Worm (Caenorhabditis elegans) whole organism, L4/young adult: ENCODE measurements around the gene odc-1.

Experiments
- W03F9.2 ChIP-seq: fragments of 150-350 bp; optimal IDR thresholded peaks from 2 replicates; lab custom pipeline; 2014; ENCODE audit warnings: missing biosample characterization, missing genetic modification characterization
- dao-5 ChIP-seq: sonication (generic microtip); optimal IDR thresholded peaks from 2 replicates; lab custom pipeline; 2016; ENCODE audit warnings: missing genotype, missing genetic modification characterization, moderate library complexity, missing compliant biosample characterization
- him-1 ChIP-seq: sonication (generic microtip); optimal IDR thresholded peaks from 2 replicates; lab custom pipeline; 2016; ENCODE audit warnings: missing genotype, missing genetic modification reagents, missing genetic modification characterization, missing compliant biosample characterization

Gene odc-1

DNA sequence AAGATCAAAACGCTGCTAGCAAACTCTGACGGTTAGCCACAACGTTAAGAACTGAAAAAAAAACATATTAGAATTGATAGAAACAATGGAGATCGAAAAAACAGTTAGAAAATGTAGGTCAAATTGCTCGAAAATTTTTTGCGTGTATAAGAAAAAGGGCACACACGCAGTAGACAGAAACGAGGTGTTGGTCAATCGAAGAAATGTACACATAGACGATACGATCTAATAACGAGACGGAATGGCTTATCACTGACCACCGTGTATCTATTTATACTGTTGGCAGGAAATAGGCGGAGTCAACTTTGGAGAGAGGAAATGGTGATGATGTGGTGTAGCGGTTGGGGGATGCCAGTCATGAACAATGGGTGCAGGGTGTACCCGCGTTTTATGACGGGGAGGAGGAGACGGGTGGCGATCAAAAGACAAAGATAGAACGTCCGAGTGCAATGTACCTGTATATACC, at the start of gene odc-1:
TSS of gene odc-1 (minus strand) at position 51 of the 466 bp plus-strand sequence.
- TF ChIP-seq him-1 (no peak), W03F9.2 (no peak), dao-5 (tag; lab: Kevin White, UChicago) (no peak)

DNA sequence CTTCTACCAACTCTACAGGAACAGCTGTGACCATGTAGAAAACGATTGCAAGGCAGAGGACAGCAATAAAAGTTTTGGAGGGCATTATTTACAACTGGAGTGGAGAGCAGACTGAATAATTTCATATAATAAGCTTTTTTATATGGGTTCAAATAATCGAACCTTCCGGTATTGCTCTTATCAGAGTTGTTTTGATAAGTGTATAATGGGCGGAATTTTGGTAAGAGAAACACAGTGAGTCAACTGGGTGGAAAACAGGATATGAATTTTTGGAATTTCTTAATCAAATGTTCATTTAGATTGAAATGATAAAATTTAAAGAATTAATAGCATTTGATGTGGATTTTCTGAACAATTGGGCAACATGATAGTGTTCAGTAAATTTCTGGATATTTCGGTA, 49.7 kb upstream of the odc-1 start, which contains the start of gene Y57E12B.11:
TSS of gene Y57E12B.11 (minus strand) at position 101 of the 400 bp plus-strand sequence.
- TF ChIP-seq him-1 (no peak), W03F9.2 (no peak)

DNA sequence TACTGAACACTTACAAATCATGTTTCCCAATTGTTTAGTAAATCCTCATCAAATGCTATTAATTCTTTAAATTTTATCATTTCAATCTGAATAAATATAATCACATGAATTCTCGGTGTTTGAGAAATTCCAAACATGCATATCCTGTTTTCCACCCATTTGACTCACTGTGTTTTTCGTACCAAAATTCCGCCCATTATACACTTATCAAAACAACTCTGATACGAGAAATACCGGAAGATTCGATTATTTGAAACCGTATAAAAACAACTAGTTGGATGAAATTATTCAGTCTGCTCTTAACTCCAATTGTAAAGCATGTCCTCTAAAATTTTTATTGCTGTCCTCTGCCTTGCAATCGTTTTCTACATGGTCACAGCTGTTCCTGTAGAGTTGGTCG, 48.2 kb upstream of the odc-1 start, which contains the start of gene Y57E12B.1:
TSS of gene Y57E12B.1 (plus strand) at position 301 of the 400 bp plus-strand sequence.
- TF ChIP-seq him-1 = no peak

DNA sequence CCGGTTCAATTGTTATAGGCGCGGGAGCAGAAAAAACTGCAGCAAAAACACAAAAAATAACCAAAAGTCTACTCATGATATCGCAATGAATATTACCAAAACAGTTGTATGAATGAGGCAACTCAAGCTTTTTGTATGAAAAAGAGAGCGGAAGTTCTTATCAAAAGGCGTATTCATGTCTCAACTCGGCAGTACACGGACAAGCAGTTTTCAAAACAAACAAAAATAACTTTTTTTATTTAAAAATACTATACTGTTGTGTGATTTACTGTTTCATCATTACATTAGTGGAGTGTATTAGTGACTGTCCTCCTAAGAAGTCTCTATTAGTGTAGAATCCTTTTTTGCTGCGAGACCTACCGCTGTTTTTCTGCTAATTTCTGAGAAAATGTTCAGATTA, 47.4 kb upstream of the odc-1 start, which contains the start of gene Y57E12B.4:
TSS of gene Y57E12B.4 (minus strand) at position 101 of the 400 bp plus-strand sequence.
- TF ChIP-seq him-1 (no peak), W03F9.2 (no peak), dao-5 (tag; lab: Kevin White, UChicago) (no peak)

DNA sequence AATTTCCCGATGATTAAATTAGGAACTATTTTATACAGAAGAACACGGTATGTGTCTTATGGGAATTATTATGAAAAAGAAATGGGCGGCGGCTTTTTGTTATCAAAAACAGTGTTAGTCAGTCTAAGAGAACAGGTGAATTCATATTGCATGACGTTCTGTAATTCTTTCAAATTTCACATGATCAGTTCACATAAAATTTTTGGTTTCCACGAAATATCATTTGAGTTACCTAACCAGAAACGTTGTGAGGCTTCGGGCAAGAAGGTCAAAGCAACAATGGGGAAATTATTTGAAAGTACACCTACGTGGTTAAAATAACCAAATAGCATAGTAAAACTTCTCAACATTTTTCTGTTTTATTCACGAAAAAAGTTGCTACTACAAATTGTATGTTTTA, 35.9 kb upstream of the odc-1 start, which contains the start of gene Y57E12B.10:
TSS of gene Y57E12B.10 (minus strand) at position 101 of the 400 bp plus-strand sequence.
- no peak for TF ChIP-seq W03F9.2
- no peak for TF ChIP-seq dao-5 (tag; lab: Kevin White, UChicago)
- no peak for TF ChIP-seq him-1

DNA sequence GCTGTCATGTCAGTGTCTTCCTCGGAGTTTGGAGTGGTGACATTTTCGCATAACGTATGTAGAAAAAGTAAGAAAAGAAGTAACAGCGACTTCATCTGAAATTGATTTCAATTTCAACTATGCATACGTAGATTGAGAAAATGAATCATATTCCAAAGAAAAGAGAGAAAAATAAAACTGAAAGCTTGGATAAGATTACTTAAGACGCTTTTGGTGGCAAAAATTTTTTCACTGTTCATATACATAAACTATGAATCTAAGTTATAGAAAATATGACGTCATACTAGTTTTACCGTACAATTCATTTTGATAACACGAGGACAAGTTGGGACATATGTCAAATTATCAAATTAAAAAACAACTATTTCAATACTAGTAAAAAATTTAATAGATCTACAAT, 34.2 kb upstream of the odc-1 start, which contains the start of gene lipl-6:
TSS of gene lipl-6 (minus strand) at position 101 of the 400 bp plus-strand sequence.
- TF ChIP-seq W03F9.2 = no peak
- no peak for TF ChIP-seq dao-5 (tag; lab: Kevin White, UChicago)
- TF ChIP-seq him-1 = no peak

DNA sequence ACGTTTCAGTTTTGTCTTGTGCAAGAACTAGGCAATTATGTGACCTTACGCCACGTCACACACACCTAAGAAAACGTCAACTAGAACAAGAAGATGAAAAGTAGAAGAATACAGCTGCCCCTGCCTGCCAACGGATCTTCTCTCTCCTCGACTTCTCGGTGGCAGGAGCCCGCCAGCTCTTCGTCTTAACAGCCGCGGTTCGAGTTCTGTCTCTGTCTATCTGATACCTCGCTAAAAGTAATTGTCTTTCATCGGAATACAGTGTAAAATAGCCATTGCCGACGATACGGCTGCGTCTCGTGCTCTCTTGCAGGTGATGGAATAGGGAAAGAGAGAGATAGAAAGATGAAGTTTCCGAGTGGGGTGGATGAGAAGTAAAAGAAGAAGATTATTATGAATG, 30.3 kb upstream of the odc-1 start:
- TF ChIP-seq W03F9.2 (no peak), dao-5 (tag; lab: Kevin White, UChicago) (no peak), him-1 (no peak)

DNA sequence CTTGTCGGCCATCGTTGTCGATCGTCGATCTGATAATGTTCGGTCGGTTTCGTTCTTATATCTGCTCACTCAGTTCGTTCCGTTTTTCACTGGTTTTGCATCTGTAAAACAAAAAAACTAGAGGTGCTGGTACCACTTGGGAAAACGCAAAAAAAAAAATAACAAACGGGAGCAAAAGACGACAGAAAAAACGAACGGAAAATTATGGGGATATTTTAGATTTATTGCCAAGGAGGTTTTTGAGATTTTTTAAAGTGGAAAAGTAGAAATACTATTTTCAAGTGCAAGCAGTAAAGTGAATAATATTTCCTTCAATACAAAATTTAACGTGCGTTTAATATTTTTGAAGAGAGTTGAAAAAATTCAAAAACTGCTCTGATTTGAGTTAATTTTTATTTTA, 28.9 kb upstream of the odc-1 start, which contains the start of gene unc-68:
TSS of gene unc-68 (minus strand) at position 101 of the 400 bp plus-strand sequence.
- TF ChIP-seq W03F9.2 (no peak), dao-5 (tag; lab: Kevin White, UChicago) (no peak), him-1 (no peak)

DNA sequence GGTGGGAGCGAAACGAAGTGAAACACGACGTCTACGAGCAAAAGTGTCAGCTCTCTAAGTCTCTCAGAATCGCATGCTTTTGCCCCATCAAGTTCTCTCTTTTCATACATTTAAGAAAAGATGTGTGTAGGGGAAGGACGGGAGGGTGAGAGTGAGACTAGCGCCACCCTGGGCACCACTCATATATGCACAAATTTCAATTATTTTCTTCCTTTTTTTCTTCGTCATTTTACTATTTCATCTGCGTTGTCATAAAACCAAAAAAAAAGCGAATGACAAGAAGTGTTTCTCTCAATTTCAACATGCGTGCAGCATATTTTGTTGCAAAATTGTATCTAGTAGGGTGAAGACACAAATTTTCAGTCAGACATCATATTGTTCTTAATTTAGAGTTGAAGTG, 26.6 kb upstream of the odc-1 start:
- TF ChIP-seq W03F9.2 (no peak), dao-5 (tag; lab: Kevin White, UChicago) (no peak), him-1 (no peak)

DNA sequence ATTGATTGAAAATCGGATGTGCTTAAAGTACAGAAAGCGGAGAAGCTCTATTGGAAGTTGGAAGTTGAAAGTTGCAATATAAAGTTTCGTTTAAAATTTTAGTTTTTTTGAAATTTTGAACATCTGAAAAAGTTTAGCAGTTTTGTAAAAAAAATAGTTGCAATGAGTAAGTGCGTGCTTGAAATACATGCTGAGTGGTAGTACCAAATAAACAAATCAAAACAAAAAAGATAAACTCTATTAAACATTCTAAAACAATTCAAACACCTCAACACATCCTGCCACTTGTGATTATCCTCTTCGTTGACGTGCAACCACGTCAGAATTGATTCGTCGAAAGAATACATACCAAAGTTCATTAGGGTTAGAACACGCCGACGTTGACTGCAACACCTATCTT, 19.2 kb upstream of the odc-1 start:
- TF ChIP-seq W03F9.2 = no peak
- TF ChIP-seq him-1 = no peak

DNA sequence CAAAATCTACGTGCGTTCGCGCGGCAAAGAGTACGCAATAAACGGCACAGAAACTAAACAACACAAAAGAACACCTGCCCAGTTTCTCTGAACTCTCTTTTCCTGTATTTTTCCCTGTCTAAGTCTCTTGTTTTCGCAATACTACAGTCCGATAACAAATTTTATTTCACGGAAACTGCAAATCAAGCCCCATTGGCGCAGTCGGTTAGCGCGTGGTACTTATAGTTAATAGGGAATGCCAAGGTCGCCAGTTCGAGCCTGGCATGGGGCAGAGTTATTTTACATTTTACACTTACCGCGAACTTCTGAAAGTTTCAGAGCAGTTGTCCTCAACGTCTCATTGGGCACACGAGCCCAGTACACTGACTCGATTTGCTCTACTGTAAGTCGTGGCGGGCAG, 17.3 kb upstream of the odc-1 start:
- TF ChIP-seq W03F9.2 (no peak), him-1 (no peak), dao-5 (tag; lab: Kevin White, UChicago) (no peak)

DNA sequence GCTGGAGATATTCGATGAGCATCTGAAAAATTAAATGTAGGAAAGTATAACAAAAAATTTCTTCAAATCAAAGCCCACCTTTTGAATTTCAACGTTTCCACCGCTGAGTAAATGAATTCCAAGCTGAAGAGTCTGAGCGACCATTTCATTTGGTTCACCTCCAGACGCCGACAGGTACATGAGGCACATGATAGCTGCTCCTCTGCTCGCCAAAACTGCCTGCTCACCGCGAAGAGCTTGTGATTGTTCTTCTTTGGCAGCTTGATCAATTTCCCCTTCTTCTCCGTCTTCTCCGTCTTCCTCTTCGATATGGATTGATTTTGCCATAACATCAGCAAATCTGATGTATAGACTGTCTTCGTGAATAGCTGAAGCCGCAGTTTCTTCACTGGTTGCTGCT, 6.4 kb upstream of the odc-1 start:
- TF ChIP-seq him-1 (no peak), W03F9.2 (no peak), dao-5 (tag; lab: Kevin White, UChicago) (no peak)

DNA sequence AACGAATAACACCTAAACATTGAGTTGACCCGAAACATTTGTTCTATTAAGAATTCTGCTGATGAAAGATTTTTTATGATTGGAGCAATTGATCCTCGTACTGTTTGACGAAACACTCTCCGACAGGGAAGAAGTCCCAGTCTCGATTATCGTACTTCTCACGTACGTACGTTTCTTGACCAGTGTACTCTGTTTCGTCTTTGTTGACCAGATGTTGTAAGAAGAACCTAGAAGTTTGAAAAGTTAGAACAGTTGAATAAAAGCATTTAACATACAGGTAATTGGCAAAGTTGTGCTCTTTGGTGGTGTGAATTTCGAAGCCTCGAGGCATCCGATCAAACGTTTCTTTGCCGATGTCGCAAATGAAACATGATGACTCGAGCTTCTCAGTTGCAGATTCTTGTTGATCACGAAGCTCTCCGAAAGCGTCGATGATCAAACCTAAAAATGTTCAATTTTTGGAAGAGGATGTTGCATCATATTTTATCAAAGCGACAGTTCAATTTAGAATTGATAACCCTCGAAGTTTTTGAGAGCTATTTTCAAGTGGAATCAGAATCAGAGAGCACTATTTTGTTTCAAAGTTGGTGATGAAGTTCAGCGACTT, 2.0 kb upstream of the odc-1 start:
- no peak for TF ChIP-seq W03F9.2
- no peak for TF ChIP-seq dao-5 (tag; lab: Kevin White, UChicago)
- TF ChIP-seq him-1 = no peak

DNA sequence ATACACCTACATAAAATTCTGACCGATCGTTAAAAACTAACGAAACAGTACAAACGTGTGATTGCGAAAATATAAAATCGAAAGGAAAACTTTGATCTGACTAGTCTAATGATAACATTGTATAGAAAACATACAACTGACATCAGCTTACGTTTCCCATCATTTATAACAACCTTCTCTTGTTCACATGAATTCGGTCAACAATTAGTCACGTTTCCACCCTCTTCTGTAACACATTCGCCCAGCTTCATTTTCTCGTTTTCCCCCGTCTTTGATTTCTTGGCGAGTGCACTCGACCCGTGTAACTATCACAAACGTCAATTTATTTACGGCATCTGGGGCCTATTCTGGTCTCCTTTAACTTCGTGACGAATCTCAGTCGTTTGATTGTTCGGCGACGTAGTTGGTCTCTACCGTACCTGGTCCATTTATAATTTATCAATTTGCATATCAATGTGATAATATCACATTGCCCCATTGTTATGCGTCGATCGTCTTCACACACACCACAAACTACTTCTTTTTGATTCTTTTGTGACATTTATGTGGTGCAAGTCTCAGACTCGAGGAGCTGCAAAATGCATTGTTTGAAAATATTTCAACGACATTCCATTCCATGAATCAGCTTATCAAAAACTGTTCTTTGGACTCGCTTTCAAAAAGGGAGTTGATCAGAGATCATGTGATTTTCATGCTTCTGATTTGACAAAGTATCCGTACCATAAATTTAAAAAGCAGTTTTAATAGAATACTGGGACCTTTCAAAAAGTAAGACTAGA, 980 bp upstream of the odc-1 start:
- TF ChIP-seq W03F9.2 = no peak
- no peak for TF ChIP-seq dao-5 (tag; lab: Kevin White, UChicago)
- no peak for TF ChIP-seq him-1

DNA sequence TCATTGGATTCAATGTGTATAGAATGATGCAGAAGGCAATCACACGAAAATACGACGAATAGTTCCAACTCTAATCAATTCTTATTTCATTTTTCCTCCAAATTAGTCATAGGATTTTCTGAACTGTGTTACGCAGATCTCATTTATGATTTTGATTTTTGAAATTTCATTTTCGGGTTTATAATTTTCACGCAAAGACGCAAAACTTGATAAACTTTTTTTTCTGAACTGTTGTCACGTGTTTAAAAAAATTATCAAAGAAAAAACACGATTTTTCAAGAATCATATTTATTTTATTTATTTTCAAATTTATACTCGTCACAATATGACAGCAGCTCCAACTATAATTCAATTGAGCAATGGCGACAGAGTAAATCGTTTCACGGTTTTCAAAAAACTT, 3.3 kb downstream of the odc-1 start, which contains the start of gene K11C4.1:
TSS of gene K11C4.1 (plus strand) at position 301 of the 400 bp plus-strand sequence.
- no peak for TF ChIP-seq him-1
- TF ChIP-seq dao-5 (tag; lab: Kevin White, UChicago) = no peak
- TF ChIP-seq W03F9.2 = no peak
